Fruit fly (Drosophila melanogaster) whole organism: ENCODE measurements around the gene CG6144.

Experiments used
- CG8478 ChIP-seq: fragments of >200 bp; optimal IDR thresholded peaks from 2 replicates; lab custom pipeline; 2018; ENCODE audit warnings: inconsistent platforms
- psq ChIP-seq: fragments of >200 bp; optimal IDR thresholded peaks from 2 replicates; lab custom pipeline; 2017
- usp ChIP-seq: fragments of >200 bp; optimal IDR thresholded peaks from 2 replicates; lab custom pipeline; 2017; ENCODE audit warnings: missing biosample characterization, missing genetic modification characterization, mixed read lengths

- TF ChIP-seq usp (GFP tag; lab: Kevin White, UChicago) (no peak), psq (no peak), CG8478 (lab: Kevin White, UChicago) (no peak)
These were observed 2.9 kb downstream of the CG6144 start, which contains the start of gene CG13144 for dm6 chr2L:10491354-10491753.
